Worm (Caenorhabditis elegans) whole organism, L4 larva: Measurements from ENCODE around the gene msp-40.
"Not testable (repeated sequence)": the region's sequence is repeated elsewhere in the genome, so short reads cannot be mapped to it uniquely, and the experiment has no call there.

Experiments used
- R02D3.7 ChIP-seq: fragments of 150-350 bp; sonication (generic microtip); optimal IDR thresholded peaks from 3 replicates; lab custom pipeline; 2014; ENCODE audit warnings: missing biosample characterization, missing genetic modification characterization
- Y48G9A.11 ChIP-seq: fragments of 200-800 bp; sonication (Bioruptor generic); IDR thresholded peaks from 2 replicates; pipeline ENCODE4 v1.3.6; 2022; ENCODE audit warnings: missing genetic modification reagents, missing genetic modification characterization, missing compliant biosample characterization
- nhr-10 ChIP-seq: fragments of 150-350 bp; optimal IDR thresholded peaks from 2 replicates; lab custom pipeline; 2014; ENCODE audit warnings: missing biosample characterization, missing genetic modification characterization
- snpc-4 ChIP-seq: fragments of 150-350 bp; optimal IDR thresholded peaks from 2 replicates; lab custom pipeline; 2014; ENCODE audit warnings: missing biosample characterization, missing genetic modification characterization
- unc-39 ChIP-seq: sonication (generic microtip); optimal IDR thresholded peaks from 2 replicates; lab custom pipeline; 2017; ENCODE audit warnings: missing biosample characterization, missing genetic modification characterization

DNA sequence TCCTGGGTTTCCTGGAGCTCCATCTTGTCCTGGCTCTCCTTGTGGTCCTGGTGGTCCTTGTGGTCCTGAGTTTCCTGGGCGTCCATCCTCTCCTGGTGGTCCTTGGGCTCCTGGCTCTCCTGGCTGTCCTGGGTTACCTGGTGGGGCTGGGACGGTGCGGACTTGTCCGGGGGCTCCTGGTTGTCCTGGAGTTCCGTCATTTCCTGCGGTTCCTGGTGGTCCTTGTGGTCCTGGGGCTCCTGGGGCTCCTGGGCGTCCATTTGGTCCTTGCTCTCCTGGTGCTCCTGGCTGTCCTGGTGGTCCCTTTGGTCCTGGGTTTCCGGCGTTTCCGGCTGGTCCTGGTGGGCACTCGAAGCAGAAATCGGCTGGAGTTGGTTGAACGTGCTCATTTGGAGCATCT is 47.1 kb downstream of the msp-40 start:
- TF ChIP-seq R02D3.7 (tag; lab: Kevin White, UChicago); snpc-4 (tag; lab: Kevin White, UChicago); nhr-10 (tag; lab: Kevin White, UChicago); unc-39: not testable (repeated sequence)
- 0 out of 2 replicates have a peak, but pooled peaks have one; percentile 13 for TF ChIP-seq Y48G9A.11
